Worm (Caenorhabditis elegans): ENCODE data around the gene ZK262.4.
A peak's percentile ranks its signal among the peaks of the same experiment; 100 is the strongest.

ZK262.4 gene

DNA sequence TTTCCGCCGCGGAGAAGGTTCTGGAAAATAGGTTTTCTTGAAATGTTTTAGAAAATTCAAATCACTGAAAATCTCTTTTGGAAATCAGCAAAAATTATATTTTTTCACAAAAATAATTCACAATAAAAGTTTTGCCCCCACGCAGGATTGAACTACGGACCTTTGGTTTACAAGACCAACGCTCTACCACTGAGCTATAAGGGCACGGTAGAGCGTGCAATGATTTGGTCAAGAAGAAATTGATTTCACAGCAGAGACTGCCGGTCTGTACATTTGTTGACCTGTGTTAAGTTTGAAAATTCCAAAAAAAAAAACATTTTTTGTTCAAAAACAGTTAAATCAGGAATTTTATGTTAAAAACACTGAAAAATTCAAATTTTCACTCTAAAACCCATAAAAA is 12.0 kb downstream of the ZK262.4 start:
- TF ChIP-seq pha-4 (GFP tag; IDR thresholded peaks at IDR 0.05) (no peak; the same call in 1 of the 2 replicates), pha-4 (tag; optimal IDR thresholded peaks at IDR 0.05) (no peak), nhr-111 (GFP tag; optimal IDR thresholded peaks at IDR 0.05) (no peak), tag-97 (GFP tag; IDR thresholded peaks at IDR 0.05) (no peak), ztf-7 (tag; optimal IDR thresholded peaks at IDR 0.05) (no peak), dve-1 (tag; optimal IDR thresholded peaks at IDR 0.05; ENCODE audit: insufficient read depth) (no peak), R02D3.7 (tag; optimal IDR thresholded peaks at IDR 0.05) (no peak), lin-29 (GFP tag; IDR thresholded peaks at IDR 0.05) (no peak), ceh-44 (GFP tag; IDR thresholded peaks at IDR 0.05) (no peak), fos-1 (tag; optimal IDR thresholded peaks at IDR 0.05) (no peak), tra-1 (GFP tag; IDR thresholded peaks at IDR 0.05) (0 out of 2 replicates have a peak, but pooled peaks have one; percentile 26), madf-9 (GFP tag; conservative IDR thresholded peaks at IDR 0.05) (no peak), ceh-28 (tag; optimal IDR thresholded peaks at IDR 0.05) (no peak), nhr-42 (GFP tag; IDR thresholded peaks at IDR 0.05) (no peak), hlh-30 (tag; optimal IDR thresholded peaks at IDR 0.05; ENCODE audit: insufficient read depth) (no peak), dpl-1 (GFP tag; optimal IDR thresholded peaks at IDR 0.05) (no peak), lin-13 (GFP tag; optimal IDR thresholded peaks at IDR 0.05) (no peak), zfp-2 (tag; optimal IDR thresholded peaks at IDR 0.05) (no peak), Y75B8A.6 (GFP tag; IDR thresholded peaks at IDR 0.05) (no peak), daf-16 (GFP tag; optimal IDR thresholded peaks at IDR 0.05) (peak in 1 of 2 experiments; percentile 44), daf-16 (tag; optimal IDR thresholded peaks at IDR 0.05) (peak; percentile 54), dmd-8 (GFP tag; IDR thresholded peaks at IDR 0.05) (no peak), ZK337.2 (GFP tag; IDR thresholded peaks at IDR 0.05) (0 out of 2 replicates have a peak, but pooled peaks have one; percentile 23), daf-12 (tag; optimal IDR thresholded peaks at IDR 0.05) (no peak), hif-1 (tag; optimal IDR thresholded peaks at IDR 0.05) (no peak), ctbp-1 (GFP tag; IDR thresholded peaks at IDR 0.05) (no peak), lim-7 (GFP tag; IDR thresholded peaks at IDR 0.05) (peak; percentile 79), mdl-1 (tag; optimal IDR thresholded peaks at IDR 0.05) (no peak), egl-43 (GFP tag; IDR thresholded peaks at IDR 0.05) (peak; percentile 73), pqm-1 (tag; optimal IDR thresholded peaks at IDR 0.05) (no peak), F49E8.2 (tag; optimal IDR thresholded peaks at IDR 0.05; ENCODE audit: borderline replicate concordance) (peak; percentile 10), spr-3 (GFP tag; optimal IDR thresholded peaks at IDR 0.05) (no peak), F10B5.3 (tag; optimal IDR thresholded peaks at IDR 0.05) (no peak), mdt-29 (GFP tag; IDR thresholded peaks at IDR 0.05) (no peak), lin-1 (GFP tag; IDR thresholded peaks at IDR 0.05) (0 out of 2 replicates have a peak, but pooled peaks have one; percentile 50), zip-11 (GFP tag; IDR thresholded peaks at IDR 0.05) (no peak), snpc-1.2 (GFP tag; IDR thresholded peaks at IDR 0.05) (peak; percentile 70), rbr-2 (tag; optimal IDR thresholded peaks at IDR 0.05) (no peak), lir-3 (tag; optimal IDR thresholded peaks at IDR 0.05) (no peak), egl-27 (tag; optimal IDR thresholded peaks at IDR 0.05) (no peak), ceh-20 (GFP tag; IDR thresholded peaks at IDR 0.05) (0 out of 2 replicates have a peak, but pooled peaks have one; percentile 40), Y105C5A.15 (GFP tag; IDR thresholded peaks at IDR 0.05) (peak; percentile 41; the same call in 1 of the 2 replicates), lin-15B (tag; optimal IDR thresholded peaks at IDR 0.05) (no peak), fkh-10 (GFP tag; optimal IDR thresholded peaks at IDR 0.05) (no peak), zfp-3 (GFP tag; conservative IDR thresholded peaks at IDR 0.05) (no peak), ama-1 (optimal IDR thresholded peaks at IDR 0.05) (no peak), unc-39 (tag; optimal IDR thresholded peaks at IDR 0.05) (no peak), T20F7.1 (GFP tag; optimal IDR thresholded peaks at IDR 0.05) (no peak), mxl-3 (GFP tag; optimal IDR thresholded peaks at IDR 0.05) (no peak), T26A8.4 (GFP tag; IDR thresholded peaks at IDR 0.05) (no peak), duxl-1 (tag; optimal IDR thresholded peaks at IDR 0.05; ENCODE audit: poor library complexity) (peak; percentile 80), jun-1 (tag; optimal IDR thresholded peaks at IDR 0.05) (no peak)

Data from whole organism, L4 larva.